Fruit fly (Drosophila melanogaster): ENCODE measurements around the gene tkv.

The tkv gene

DNA sequence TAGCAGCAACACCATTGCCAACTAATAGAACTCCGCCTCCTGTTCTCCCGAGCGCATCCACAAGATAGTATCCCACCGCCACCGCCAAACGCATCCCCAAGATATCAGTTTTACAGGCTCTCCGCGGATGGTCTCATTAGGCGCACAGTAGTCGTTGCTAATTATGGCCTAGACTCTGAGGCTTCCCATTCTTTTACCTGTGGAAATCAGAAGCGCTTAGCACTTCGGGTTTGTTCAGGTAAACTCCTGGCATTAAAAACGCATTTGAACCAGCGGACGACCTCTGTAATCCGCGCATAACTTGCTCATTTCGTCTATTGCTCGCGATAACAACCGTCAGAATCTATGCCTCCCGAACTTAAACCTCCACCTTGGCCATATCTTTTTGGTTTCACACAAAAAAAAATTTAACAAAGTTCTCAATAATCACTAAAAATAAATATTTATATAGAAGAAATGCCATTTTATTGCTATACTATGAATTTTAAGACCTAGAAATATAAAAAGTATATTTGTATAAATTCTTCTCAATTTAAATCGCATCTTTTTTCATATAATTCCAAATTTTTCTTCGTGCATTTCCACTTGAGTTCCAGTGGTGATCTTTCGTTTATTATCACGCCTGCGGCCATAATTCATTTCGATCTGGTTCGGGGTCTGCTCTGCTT is 33.2 kb downstream of the tkv start:
- TF ChIP-seq CG17801 (GFP tag; optimal IDR thresholded peaks at IDR 0.05; ENCODE audit: partially characterized antibody): no peak

DNA sequence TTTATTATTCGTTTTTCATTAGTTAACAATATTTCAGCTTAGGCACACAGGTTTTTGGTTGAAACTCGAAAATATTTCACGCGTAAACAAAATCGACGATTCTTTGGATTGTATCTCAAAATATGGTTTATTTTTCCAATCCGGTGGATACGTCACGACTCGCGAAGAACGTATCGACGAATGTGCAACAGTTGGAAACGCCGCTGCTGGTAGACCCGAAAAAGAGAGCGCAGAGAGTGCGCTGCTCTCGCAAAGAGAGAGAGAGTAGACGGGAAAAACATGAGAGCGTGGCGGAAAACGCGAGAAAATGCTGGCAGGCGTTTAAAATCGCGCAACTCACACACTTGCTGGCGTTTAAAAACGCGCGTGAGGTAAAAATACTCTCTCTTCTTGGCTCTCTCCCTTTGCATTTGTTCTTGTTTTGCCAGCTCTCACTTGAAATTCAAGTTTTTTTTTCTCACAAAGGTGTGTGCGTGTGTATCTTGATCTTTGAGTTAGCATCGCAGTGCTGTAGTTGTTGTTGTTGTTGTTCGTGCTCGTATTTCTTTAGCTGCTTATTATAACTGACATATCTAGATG is 33.9 kb downstream of the tkv start:
- TF ChIP-seq CG17801 (GFP tag; optimal IDR thresholded peaks at IDR 0.05; ENCODE audit: partially characterized antibody): peak; percentile 54

- no peak for TF ChIP-seq CG17801 (GFP tag; optimal IDR thresholded peaks at IDR 0.05; ENCODE audit: partially characterized antibody)
Observed at dm6 chr2L:5236346-5236809, 34.8 kb downstream of the tkv start.

- TF ChIP-seq CG17801 (GFP tag; optimal IDR thresholded peaks at IDR 0.05; ENCODE audit: partially characterized antibody): no peak
Observed at dm6 chr2L:5234714-5235298, 36.4 kb downstream of the tkv start.

DNA sequence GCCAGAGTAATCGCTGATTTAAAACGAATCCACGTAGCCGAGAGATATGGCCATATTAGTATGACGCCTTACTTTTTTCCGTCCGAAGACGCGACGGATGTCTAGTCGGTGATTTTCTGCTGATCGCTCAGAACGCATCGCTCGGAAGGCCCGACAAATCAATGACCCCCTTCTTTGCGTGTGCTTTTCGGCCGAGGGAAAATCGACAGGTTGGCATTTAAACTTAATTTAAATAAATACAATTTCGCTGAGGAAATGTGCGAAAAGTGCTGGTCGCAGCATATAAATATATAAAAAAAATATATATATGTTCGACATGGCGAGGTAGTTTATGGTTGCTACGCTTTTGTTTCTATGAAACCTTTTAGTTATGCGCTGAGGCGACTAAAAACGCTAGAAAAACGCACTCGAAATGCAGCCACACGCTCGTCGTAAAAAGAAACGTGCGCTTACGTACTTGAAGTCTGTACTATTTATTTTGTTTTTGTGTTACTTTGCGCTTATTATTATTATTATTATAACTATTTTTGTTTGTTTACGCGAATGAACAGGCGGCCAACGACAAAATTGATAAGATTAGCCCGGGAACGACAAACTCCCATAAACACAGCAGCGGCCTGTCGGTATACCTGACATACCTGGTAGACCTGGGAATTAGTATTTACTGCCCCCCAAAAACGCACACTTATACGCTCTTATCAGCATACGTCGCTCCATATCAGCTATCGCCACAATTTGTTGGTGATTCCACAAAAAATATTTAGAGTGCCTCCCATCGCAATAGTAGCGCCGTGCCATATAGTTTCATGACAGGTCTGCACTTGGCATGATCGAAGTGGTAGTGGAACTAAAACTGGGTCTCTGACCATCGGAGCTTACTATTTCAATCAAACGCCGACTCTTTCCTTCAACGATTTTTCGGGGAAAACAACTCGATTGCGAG is 37.9 kb downstream of the tkv start:
- no peak for TF ChIP-seq CG17801 (GFP tag; optimal IDR thresholded peaks at IDR 0.05; ENCODE audit: partially characterized antibody)

- TF ChIP-seq CG17801 (GFP tag; optimal IDR thresholded peaks at IDR 0.05; ENCODE audit: partially characterized antibody): no peak
Observed at dm6 chr2L:5232175-5232574, 39.0 kb downstream of the tkv start.

DNA sequence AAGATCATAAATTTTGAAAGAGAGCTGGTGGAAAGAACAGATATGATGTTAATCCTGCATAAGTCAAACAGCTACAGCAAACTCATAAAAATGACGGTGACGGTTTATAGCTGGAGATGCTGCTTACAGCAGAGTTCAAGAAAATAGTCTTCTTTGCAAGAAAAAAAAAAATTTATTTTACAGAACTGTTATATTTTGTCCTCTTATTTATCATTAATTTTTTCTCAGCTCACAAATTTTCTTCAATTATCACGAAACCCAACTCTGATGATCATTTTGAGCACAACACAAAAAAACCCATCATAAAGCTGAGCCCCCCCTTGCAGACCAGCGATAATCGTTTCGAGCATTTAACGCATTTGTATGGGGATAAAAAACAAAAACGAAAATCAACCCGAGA is 39.7 kb downstream of the tkv start:
- TF ChIP-seq CG17801 (GFP tag; optimal IDR thresholded peaks at IDR 0.05; ENCODE audit: partially characterized antibody): no peak

dm6 chr2L:5230772-5231171 is 40.4 kb downstream of the tkv start:
- no peak for TF ChIP-seq CG17801 (GFP tag; optimal IDR thresholded peaks at IDR 0.05; ENCODE audit: partially characterized antibody)

- TF ChIP-seq CG17801 (GFP tag; optimal IDR thresholded peaks at IDR 0.05; ENCODE audit: partially characterized antibody): no peak
Observed at dm6 chr2L:5229735-5230347, 41.3 kb downstream of the tkv start.

DNA sequence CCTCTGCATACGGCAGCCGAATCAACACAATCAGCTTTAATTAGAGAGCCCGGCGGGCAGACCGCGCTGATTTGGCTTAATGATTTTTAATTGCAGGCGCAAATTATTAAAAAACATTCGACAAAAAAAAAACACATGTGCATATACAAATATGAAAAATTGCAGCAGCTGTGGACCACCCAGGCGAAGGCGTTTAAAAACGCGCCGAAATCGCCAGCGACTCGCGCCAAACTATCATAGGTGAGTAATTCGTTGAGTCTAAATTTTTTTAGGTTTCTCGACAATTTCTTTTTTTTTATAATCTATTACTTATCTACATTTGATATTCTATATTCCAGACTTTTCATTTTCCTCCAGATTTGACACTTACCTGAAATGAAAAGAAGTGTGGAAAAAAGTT is 41.9 kb downstream of the tkv start:
- TF ChIP-seq CG17801 (GFP tag; optimal IDR thresholded peaks at IDR 0.05; ENCODE audit: partially characterized antibody): no peak

dm6 chr2L:5228581-5229077 is 42.6 kb downstream of the tkv start:
- no peak for TF ChIP-seq CG17801 (GFP tag; optimal IDR thresholded peaks at IDR 0.05; ENCODE audit: partially characterized antibody)

DNA sequence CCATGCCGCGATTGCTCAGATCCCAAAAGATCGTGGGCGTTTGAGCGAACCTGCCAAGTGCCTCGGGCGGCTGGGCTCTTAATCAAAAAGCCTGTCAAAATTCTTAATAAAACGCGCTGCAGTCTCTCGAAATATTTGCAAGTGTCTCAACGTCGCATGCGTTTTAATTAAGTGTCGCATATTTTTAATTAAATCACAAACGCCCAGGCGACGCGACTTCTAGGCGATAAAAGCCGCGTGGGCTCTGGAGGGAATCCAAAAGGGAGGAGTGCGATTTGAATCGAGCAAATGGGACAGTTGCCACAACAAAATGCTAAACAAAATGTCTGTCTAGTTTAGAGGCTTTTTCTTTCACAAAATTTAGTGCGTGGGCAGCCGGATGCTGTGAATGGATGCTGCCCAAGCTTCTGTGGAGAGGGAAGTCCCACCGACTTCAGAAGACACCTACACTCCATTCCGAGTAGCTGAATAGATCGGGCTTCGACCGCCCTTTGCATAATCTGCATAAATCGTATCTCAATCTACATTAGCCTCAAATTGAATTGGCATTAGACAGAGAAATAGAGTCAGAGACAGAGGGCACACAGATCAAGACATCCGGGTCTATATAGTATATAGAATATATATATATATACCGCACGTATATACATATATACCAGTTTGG is 44.2 kb downstream of the tkv start:
- TF ChIP-seq CG17801 (GFP tag; optimal IDR thresholded peaks at IDR 0.05; ENCODE audit: partially characterized antibody): no peak

- TF ChIP-seq CG17801 (GFP tag; optimal IDR thresholded peaks at IDR 0.05; ENCODE audit: partially characterized antibody): no peak
Observed at dm6 chr2L:5225547-5226213, 45.5 kb downstream of the tkv start.

Measured in ovary, adult (tissue).